Worm (Caenorhabditis elegans) whole organism, midembryonic: ENCODE results near the gene clec-170.
A peak's percentile ranks its signal among the peaks of the same experiment; 100 is the strongest.

Experiments
- T22C8.4 ChIP-seq: fragments of 200-800 bp; sonication (Bioruptor generic); IDR thresholded peaks from 2 replicates; pipeline ENCODE4 v1.3.6; 2022; ENCODE audit warnings: missing genetic modification characterization, missing compliant biosample characterization
- cog-1 ChIP-seq: sonication (generic microtip); optimal IDR thresholded peaks from 2 replicates; lab custom pipeline; 2016; ENCODE audit warnings: missing genetic modification characterization, missing compliant biosample characterization
- flt-1 ChIP-seq: fragments of 200-800 bp; sonication (Bioruptor generic); IDR thresholded peaks from 2 replicates; pipeline ENCODE4 v1.3.6; 2022; ENCODE audit warnings: missing genetic modification characterization, missing compliant biosample characterization
- klf-2 ChIP-seq: fragments of 200-800 bp; sonication (Bioruptor generic); conservative IDR thresholded peaks from 2 replicates; pipeline ENCODE4 v1.3.6; 2022; ENCODE audit warnings: missing genetic modification reagents, missing genetic modification characterization, missing compliant biosample characterization
- med-1 ChIP-seq: sonication (generic microtip); optimal IDR thresholded peaks from 2 replicates; lab custom pipeline; 2017; ENCODE audit warnings: missing genetic modification characterization, mild to moderate bottlenecking, missing compliant biosample characterization, antibody characterized with exemption, missing genetic modification reagents; ENCODE audit not compliant: insufficient read depth
- ref-1 ChIP-seq: fragments of 200-800 bp; sonication (Bioruptor generic); conservative IDR thresholded peaks from 2 replicates; pipeline ENCODE4 v1.3.6; 2022; ENCODE audit warnings: missing genetic modification reagents, missing genetic modification characterization, missing compliant biosample characterization
- tab-1 ChIP-seq: fragments of 200-800 bp; sonication (Bioruptor generic); IDR thresholded peaks from 2 replicates; pipeline ENCODE4 v1.3.6; 2022; ENCODE audit warnings: missing genetic modification characterization, missing compliant biosample characterization
- ztf-23 ChIP-seq: fragments of 200-800 bp; sonication (Bioruptor generic); IDR thresholded peaks from 2 replicates; pipeline ENCODE4 v1.3.6; 2022; ENCODE audit warnings: missing genetic modification reagents, missing genetic modification characterization, missing compliant biosample characterization
- ztf-29 ChIP-seq: fragments of 200-800 bp; sonication (Bioruptor generic); IDR thresholded peaks from 2 replicates; pipeline ENCODE4 v1.3.6; 2022; ENCODE audit warnings: missing genetic modification reagents, missing genetic modification characterization, missing compliant biosample characterization

The clec-170 gene

DNA sequence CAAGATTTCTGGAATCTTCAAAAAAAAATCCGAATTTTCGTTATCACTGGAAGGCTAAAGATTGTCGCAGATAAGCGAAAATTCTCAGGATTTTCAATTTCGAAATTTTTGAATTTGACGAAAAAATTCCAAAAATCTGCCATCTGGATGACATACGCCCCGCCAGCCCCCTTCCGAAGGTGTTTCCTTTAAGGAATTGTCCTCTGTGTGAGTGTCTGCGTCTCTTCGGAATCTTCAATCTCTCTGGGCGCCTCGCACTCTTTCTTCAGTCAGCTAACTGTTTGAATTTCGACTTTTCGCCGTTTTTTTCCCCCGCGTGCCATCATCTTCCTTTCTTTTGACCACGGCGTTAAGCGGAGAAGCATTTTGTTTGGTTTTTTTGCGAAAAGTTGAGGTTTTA lies 19.9 kb downstream of the clec-170 start:
- TF ChIP-seq ref-1, result no peak
- no peak for TF ChIP-seq cog-1 (tag; lab: Kevin White, UChicago)
- no peak for TF ChIP-seq ztf-29 (GFP tag; lab: Robert Waterston, UW)
- TF ChIP-seq tab-1 (GFP tag; lab: Robert Waterston, UW), result no peak
- no peak for TF ChIP-seq klf-2 (GFP tag; lab: Robert Waterston, UW)
- no peak for TF ChIP-seq T22C8.4
- TF ChIP-seq ztf-23 (GFP tag; lab: Robert Waterston, UW), result no peak
- no peak for TF ChIP-seq flt-1
- no peak for TF ChIP-seq med-1

DNA sequence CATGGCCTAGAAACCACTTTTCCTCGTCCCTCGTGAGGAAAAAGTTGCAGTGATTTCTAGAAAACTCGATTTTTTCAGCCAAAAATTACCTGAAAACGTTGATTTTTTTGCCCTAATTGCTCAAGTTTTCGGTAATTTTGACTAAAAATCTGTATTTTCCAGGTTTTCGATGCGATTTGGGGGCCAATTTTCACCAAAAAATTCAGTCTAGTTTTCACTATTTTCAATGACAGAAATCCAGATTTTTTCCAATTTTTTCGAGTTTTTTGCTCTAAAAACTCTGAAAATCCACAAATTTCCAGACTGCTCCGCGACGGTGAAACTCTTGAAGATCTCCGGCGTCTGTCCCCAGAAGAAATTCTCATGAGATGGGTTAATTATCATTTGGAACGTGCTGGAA lies 22.7 kb downstream of the clec-170 start, which contains the start of gene plst-1:
plst-1 (plus strand) TSS at position 301 of the 400 bp plus-strand sequence.
- TF ChIP-seq med-1, result no peak
- no peak for TF ChIP-seq klf-2 (GFP tag; lab: Robert Waterston, UW)
- TF ChIP-seq ztf-23 (GFP tag; lab: Robert Waterston, UW), result no peak
- TF ChIP-seq T22C8.4, result no peak
- no peak for TF ChIP-seq ztf-29 (GFP tag; lab: Robert Waterston, UW)
- no peak for TF ChIP-seq tab-1 (GFP tag; lab: Robert Waterston, UW)
- no peak for TF ChIP-seq ref-1
- no peak for TF ChIP-seq cog-1 (tag; lab: Kevin White, UChicago)
- TF ChIP-seq flt-1, result no peak

DNA sequence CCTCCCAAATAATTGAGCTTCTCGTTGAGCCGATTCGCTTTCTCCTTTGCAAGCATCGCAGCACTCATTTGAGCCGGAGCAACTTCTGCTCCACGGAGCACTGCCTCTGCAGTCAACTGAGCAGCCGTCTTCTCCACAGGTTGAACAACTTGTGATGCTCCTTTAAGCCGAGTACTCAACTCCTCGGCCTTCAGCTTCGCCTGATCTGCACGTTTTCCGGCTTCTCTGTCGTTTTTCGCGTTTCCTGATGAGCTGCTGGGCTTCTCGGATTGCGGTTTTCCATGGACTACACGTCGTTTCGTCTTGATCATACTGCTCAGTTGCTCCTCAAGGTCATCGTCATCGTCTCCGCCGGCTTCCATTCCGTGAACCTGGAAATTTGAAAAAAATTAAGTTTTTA lies 32.3 kb downstream of the clec-170 start:
- no peak for TF ChIP-seq ztf-23 (GFP tag; lab: Robert Waterston, UW)
- no peak for TF ChIP-seq klf-2 (GFP tag; lab: Robert Waterston, UW)
- no peak for TF ChIP-seq ztf-29 (GFP tag; lab: Robert Waterston, UW)
- TF ChIP-seq flt-1, result no peak
- no peak for TF ChIP-seq ref-1
- no peak for TF ChIP-seq med-1
- TF ChIP-seq T22C8.4, result no peak
- no peak for TF ChIP-seq cog-1 (tag; lab: Kevin White, UChicago)
- no peak for TF ChIP-seq tab-1 (GFP tag; lab: Robert Waterston, UW)

DNA sequence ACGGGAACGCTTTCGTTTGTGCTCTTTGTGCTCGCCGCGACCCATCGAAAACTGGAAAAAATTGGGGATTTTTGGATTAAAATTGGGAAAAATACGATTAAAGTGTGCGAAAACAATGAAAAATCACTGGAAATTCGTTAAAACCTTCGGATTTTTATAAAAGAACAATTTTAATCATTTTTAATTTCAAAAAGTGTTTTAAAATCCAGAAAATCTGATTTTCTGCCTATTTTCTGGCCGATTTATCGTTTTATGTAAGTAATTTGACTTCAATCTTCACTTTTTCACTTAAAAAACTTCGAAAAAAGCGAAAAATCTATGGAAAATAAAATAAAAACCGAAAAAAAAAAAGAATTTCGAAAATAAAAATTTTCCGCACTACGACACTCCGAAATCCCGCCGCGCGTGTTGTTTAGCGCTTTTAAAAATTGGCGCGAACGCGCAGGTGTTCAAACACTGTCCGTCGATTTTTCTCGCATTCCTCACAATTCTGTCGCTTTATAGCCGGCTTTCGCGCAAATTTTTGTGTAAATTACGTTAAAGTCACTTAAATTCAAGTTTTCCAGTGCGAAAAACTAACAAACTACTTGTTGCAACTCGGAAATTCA lies 43.0 kb downstream of the clec-170 start, which contains the start of the genes ddx-46 and F53H1.4:
ddx-46 (minus strand) TSS at position 51 of the 608 bp plus-strand sequence.
F53H1.4 (plus strand) TSS at position 567 of the 608 bp plus-strand sequence.
- TF ChIP-seq ref-1 (no peak), flt-1 (0 out of 2 replicates have a peak, but pooled peaks have one; percentile 18)

DNA sequence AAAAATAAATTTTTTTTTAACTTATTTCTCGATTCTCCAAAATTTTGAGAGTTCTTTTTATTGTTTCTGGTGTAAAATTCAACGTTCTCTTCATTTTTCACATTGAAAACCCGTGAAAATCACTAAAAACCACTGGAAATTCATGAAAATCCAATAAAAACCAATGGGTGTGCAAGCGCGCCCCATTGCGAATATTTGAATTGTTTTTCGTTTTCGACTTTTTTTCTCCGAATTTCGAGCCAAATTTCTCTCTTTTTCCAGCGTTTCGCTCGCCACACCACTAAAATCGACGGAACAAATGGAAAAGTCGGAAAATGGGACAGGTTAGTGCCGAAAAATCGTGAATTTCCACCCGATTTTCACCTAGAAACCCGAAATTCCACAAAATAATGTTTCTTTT lies 43.7 kb downstream of the clec-170 start:
- TF ChIP-seq cog-1 (tag; lab: Kevin White, UChicago), result no peak
- TF ChIP-seq ztf-29 (GFP tag; lab: Robert Waterston, UW), result no peak
- no peak for TF ChIP-seq ref-1
- no peak for TF ChIP-seq T22C8.4
- TF ChIP-seq ztf-23 (GFP tag; lab: Robert Waterston, UW), result no peak
- no peak for TF ChIP-seq med-1
